Worm (Caenorhabditis elegans) whole organism, dauer: ENCODE data around the gene sri-28.

ENCODE experiments used
- unc-62 ChIP-seq: sonication (generic microtip); optimal IDR thresholded peaks from 2 replicates; lab custom pipeline; 2017; ENCODE audit warnings: missing biosample characterization, missing genetic modification reagents, missing genetic modification characterization

Gene sri-28

DNA sequence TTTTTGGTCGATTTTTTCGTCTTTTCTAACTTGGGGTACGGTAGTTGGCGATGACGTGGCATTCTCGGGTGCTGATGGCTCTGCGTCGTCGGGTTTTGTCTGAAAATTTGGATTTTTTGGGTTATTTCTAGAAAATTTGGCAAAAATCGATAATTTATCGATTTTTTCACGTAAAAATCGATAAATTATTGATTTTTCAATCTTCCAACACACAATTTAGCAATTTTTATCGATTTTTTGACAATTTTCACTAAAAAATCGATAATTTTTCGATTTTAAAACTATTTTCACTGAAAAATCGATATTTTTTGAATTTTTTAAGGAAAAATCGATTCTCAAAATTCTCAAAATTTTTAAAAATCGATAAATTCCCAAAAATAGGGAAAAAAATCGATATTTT is 14.4 kb downstream of the sri-28 start:
- no peak for TF ChIP-seq unc-62 (GFP tag; lab: Kevin White, UChicago)

DNA sequence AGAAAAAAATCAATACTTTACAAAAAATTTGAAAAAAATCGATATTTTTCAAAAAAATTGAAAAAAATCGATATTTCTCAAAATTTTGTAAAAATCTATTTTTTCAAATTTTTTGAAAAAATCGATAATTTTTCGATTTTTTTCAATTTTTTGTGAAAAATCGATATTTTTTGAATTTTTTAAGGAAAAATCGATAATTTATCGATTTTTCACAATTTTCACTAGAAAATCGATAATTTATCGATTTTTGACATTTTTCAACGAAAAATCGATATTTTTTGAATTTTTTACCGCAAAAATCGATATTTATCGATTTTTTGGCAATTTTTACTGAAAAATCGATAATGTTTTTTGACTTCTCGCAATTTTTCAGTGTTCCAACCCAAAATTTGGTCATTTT is 14.9 kb downstream of the sri-28 start:
- TF ChIP-seq unc-62 (GFP tag; lab: Kevin White, UChicago), result no peak

DNA sequence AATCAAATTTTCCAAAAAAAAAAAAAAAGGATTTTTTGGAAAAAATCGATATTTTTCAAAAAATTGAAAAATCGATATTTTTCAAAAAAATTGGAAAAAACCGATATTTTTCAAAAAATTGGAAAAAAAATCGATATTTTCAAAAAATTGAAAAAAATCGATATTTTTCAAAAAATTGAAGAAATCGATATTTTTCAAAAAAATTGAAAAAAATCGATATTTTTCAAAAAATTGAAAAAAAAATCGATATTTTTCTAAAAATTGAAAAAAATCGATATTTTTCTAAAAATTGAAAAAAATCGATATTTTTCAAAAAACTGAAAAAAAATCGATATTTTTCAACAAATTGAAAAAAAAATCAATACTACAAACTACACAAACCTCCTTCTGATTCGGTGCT is 15.5 kb downstream of the sri-28 start:
- no peak for TF ChIP-seq unc-62 (GFP tag; lab: Kevin White, UChicago)

DNA sequence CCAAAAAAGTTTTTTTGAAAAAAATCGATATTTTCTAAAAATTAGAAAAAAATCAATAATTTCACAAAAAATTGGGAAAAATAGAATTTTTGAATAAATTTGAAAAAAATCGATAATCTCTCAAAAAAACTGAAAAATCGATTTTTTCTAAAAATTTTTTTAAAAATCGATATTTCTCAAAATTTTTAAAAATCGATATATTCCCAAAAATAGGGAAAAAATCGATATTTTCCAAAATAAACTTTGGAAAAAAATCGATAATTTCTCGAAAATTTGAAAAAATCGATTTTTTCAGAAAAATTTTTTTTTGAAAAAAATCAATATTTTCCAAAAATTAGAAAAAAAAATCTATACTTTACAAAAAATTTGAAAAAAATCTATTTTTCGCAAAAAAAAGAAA is 16.2 kb downstream of the sri-28 start:
- no peak for TF ChIP-seq unc-62 (GFP tag; lab: Kevin White, UChicago)

DNA sequence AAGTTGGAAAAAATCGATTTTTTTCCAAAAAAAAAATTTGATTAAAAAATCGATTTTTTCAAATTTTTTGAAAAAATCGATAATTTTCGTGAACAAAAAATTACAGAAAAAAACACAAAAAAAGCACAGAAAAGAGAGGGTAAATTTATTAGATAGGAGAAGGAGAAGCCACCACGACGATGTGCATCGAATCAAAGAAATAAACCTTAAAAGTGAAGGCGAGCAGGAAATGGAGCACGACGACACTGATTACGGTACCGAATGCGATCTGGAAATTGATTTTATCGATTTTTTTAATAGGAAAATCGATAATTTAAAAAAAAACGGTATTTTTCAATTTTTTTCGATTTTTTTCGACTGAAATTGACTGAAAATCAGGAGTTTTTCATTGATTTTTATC is 16.6 kb downstream of the sri-28 start:
- TF ChIP-seq unc-62 (GFP tag; lab: Kevin White, UChicago), result no peak

DNA sequence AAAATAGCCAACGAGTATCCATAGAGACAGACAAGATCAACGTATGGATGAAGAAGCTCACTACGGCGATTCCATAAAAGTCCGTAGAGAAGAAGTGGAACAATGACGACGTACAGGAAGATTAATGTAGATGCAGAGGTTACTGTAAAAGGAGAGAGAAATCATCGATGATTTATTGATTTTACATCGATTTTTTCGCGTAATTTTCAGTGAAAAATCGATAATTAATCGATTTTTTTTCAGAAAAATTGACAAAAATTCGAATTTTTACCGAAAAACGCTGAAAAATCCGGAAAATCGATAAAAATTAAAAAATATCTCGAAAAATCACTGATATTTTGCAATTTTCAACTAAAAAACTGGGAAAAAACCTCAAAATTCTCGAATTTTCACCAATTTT is 17.9 kb downstream of the sri-28 start:
- no peak for TF ChIP-seq unc-62 (GFP tag; lab: Kevin White, UChicago)

DNA sequence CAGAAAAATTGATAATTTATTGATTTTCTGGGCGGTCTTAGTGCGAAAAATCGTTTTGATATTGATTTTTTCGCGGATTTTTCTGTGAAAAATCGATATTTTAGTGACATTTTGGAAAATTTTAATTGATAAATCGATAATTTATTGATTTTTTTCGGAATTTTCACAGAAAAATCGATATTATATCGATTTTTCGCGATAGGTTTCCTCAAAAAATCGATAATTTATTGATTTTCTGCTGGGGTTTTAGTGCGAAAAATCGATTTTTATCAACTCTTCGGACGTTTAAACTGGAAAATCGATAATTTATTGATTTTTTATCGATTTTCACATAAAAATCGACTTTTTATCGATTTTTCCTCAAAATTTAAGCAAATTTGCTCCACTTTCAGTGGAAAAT is 19.0 kb downstream of the sri-28 start:
- no peak for TF ChIP-seq unc-62 (GFP tag; lab: Kevin White, UChicago)

DNA sequence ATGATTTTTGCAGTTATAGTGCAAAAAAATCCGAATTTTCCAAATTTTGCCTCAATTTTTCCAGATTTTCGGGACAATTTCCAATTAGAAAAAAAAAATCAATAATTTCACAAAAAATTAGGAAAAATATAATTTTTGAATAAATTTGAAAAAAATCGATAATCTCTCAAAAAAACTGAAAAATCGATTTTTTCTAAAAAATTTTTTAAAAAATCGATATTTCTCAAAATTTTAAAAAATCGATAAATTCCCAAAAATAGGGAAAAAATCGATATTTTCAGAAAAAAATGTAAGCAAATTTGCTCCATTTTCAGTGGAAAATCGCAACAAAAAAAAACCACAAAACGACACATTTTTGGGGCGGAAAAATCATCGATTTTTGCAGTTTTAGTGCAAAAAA is 19.4 kb downstream of the sri-28 start:
- TF ChIP-seq unc-62 (GFP tag; lab: Kevin White, UChicago), result no peak

DNA sequence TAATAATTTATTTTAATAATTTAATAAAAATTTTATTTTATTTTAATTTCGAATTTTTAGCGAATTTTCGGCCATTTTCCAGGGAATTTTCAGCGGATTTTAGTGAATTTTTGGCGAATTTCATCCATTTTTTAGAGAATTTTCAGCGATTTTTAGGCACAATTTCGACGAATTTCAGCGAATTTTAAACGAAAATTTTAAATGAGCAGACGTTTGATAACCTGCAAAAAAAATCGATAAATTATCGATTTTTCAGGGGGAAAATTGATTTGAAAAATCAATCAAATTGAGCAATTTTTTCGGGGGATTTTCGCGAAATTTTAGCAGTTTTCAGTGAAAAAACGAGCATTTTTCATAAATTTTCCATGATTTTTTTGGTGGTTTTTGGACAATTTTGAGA is 20.2 kb downstream of the sri-28 start:
- no peak for TF ChIP-seq unc-62 (GFP tag; lab: Kevin White, UChicago)

DNA sequence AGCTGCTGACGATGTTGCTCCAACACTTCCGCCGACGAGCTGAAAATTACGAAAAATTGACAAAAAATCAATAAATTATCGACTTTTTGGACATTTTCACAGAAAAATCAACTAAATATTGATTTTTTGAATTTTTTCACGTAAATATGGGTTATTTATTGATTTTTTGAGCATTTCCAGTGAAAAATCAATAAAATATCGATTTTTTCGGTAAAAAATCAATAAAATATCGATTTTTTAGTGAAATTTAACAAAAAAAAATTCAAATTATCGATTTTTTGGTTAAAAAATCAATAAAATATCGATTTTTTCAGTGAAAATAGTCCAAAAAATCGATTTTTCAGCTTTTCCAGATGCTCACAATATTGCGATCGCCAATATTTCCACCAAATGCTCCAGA is 21.7 kb downstream of the sri-28 start:
- TF ChIP-seq unc-62 (GFP tag; lab: Kevin White, UChicago), result no peak

DNA sequence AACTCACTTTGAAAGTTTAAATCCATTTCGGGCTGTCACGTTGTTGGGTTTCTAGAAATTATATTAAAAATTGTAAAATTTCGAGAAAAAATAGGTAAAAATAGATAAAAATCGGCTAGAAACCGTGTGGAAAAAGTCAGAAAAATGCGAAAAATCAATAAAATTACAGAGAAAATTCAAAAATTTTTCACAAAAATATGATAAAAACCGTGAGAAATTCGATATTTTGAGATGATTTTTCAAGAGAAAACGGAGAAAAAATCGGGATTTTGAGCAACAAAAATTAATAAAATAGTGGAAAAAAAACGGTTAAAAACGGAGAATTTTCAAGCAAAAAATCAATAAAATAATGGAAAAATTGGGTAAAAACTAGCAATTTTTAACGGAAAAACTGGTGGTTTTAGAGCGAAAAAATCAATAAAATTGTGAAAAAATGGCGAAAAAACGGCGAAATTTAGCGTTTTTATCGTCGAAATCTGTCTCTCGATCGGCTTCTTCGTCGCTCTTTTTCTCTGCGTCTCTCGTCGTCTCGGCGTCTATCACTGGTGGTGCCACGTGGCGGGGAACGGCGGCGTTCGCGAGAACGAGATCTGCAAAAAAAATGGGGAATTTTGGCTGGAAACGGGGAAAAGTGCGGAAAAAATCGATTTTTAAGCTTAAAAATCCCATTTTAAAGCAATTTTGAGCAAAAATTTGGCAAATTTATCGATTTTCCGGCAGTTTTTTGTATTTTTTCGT is 22.7 kb downstream of the sri-28 start, which contains the start of gene Y25C1A.7:
Gene Y25C1A.7, minus strand, starts transcription at position 51 of the 738 bp plus-strand sequence.
- TF ChIP-seq unc-62 (GFP tag; lab: Kevin White, UChicago), result no peak

DNA sequence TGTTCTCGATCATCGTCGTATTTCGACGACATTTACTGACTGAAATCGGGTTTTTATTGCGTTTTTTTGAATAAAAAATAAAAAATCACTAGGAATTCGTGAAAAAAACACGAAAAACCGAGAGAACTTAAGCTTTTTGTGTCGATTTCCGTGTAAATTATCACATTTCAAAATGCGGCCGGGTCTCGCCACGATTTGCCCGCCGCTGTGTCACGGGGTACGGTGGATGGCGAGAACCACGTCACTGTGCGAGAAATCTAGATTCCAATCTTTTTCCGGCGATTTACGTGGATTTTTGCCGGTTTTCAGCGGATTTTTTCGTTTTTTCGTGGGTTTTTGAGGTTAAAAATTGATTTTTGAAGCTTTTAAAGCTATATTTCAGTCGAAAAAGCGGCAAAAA is 28.4 kb downstream of the sri-28 start, which contains the start of gene Y25C1A.8:
Gene Y25C1A.8, minus strand, starts transcription at position 45 of the 400 bp plus-strand sequence.
- TF ChIP-seq unc-62 (GFP tag; lab: Kevin White, UChicago), result no peak

DNA sequence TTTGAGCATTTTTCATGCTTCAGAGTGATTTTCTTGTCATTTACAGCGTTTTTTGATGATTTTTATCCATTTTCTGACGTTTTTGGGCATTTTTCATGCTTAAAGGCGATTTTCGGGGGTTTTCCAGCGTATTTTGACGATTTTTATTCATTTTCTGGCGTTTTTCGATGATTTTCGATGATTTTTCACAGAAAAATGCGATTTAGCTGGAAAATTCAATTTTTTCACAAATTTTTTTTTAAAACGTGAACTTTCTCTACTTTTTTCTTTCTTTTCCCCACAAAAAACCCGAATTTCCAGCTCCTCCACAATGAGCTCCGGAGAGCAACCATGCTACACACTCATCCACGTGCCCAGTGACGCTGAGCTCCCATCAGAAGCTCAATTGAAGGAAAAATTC is 30.0 kb downstream of the sri-28 start, which contains the start of gene copb-1:
Gene copb-1, plus strand, starts transcription at position 301 of the 400 bp plus-strand sequence.
- no peak for TF ChIP-seq unc-62 (GFP tag; lab: Kevin White, UChicago)

DNA sequence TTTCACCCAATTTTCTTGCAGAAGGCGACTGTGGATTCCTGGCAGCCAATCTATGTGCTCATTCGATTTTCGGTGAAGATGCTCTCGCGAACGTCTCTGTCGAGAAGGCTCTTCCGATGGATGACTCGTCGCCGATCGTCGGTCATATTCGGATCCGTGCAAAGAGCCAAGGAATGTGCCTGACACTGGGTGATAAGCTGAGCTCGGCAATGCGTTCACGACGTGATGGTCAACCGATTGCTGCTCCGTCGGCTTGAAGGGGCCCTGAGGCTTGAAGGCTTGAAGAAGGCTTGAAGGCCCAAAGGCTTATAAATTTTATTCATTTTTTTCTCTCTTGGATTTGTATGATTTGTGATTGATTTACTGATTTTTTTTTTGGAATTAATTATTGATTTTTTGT is 38.7 kb downstream of the sri-28 start:
- TF ChIP-seq unc-62 (GFP tag; lab: Kevin White, UChicago), result no peak

DNA sequence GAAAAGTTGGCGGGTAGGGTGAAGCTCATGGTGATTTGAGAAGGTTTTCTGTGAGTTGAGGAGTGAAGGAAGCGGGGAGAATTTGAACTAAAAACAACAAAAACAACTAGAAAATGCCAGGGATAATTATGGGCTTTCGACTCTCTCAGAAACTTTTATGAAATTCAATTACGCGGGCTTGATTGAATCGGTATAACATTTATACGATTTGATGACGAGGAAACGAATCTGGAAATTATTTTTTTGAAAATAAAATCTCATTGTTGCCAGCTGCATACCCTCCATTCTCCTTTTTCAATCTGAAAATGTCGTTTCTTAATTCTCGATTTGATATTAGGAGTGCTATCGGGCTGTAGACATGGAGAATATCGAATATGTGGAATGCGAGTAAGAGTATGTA is 42.8 kb downstream of the sri-28 start, which contains the start of gene srg-21:
Gene srg-21, minus strand, starts transcription at position 101 of the 400 bp plus-strand sequence.
- TF ChIP-seq unc-62 (GFP tag; lab: Kevin White, UChicago), result no peak

DNA sequence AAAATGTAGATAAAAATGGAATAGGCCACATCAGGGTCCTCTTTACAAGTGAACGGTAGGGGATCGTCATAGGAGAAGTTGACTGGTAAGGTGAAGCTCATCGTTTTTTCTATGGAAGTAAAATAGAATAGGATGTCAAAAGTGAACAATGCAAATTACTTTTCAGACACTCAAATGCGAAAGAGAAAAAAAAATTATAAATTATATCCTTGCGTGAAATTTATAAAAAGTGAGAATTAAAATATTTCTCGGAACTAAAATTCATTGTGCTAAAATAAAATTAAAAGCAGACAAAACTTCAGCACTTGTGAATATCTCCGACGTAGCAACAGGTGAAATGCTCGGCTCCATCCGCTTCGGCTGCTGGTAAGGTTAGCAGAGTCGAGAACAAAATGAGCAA is 44.9 kb downstream of the sri-28 start, which contains the start of gene srg-22:
Gene srg-22, minus strand, starts transcription at position 101 of the 400 bp plus-strand sequence.
- no peak for TF ChIP-seq unc-62 (GFP tag; lab: Kevin White, UChicago)

DNA sequence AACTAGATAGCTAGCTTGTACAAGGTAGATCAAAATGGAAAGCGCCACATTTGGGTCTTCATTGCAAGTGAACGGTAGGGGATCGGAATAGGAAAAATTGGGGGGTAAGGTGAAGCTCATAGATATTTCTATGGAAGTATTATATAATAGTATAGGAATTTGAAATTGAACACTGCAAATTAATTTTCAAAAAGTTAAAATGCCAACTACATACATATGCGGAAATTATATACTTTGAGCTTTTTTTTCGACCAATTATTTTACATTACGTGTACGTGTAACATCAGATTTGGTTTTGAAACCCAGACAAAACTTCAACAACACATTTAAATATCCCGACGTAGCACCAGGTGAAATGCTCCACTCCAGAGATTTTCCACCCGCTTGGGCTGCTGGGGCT is 47.6 kb downstream of the sri-28 start, which contains the start of gene srg-23:
Gene srg-23, minus strand, starts transcription at position 101 of the 400 bp plus-strand sequence.
- TF ChIP-seq unc-62 (GFP tag; lab: Kevin White, UChicago), result no peak
